Worm (Caenorhabditis elegans) whole organism, L1 larva: ENCODE results near the gene clec-51.

Experiments
- C16A3.4 ChIP-seq: fragments of 150-350 bp; optimal IDR thresholded peaks from 2 replicates; lab custom pipeline; 2014; ENCODE audit warnings: missing biosample characterization, missing genetic modification characterization
- C34B4.2 ChIP-seq: sonication (generic microtip); optimal IDR thresholded peaks from 2 replicates; lab custom pipeline; 2017; ENCODE audit warnings: mild to moderate bottlenecking, missing genetic modification characterization, missing compliant biosample characterization
- F16B12.6 ChIP-seq: fragments of 150-350 bp; optimal IDR thresholded peaks from 2 replicates; lab custom pipeline; 2014; ENCODE audit warnings: missing biosample characterization, missing genetic modification characterization
- aha-1 ChIP-seq: fragments of 150-350 bp; optimal IDR thresholded peaks from 2 replicates; lab custom pipeline; 2014; ENCODE audit warnings: missing biosample characterization, missing genetic modification characterization
- ama-1 ChIP-seq: fragments of 150-350 bp; optimal IDR thresholded peaks from 2 replicates; lab custom pipeline; 2014
- ceh-8 ChIP-seq: fragments of 200-800 bp; sonication (Bioruptor generic); optimal IDR thresholded peaks from 2 replicates; lab custom pipeline; 2018; ENCODE audit warnings: mild to moderate bottlenecking, missing genetic modification characterization, moderate library complexity, missing compliant biosample characterization
- ceh-82 ChIP-seq, 3 experiments: fragments of 150-350 bp in 1 of 3; sonication (generic microtip) in 2 of 3; optimal IDR thresholded peaks; 2 replicates each; lab custom pipeline; 2014 to 2017; ENCODE audit warnings: missing biosample characterization in 3 of 3, missing genetic modification characterization in 3 of 3
- ceh-90 ChIP-seq: sonication (generic microtip); optimal IDR thresholded peaks from 2 replicates; lab custom pipeline; 2016; ENCODE audit warnings: missing genetic modification characterization, missing compliant biosample characterization
- dsc-1 ChIP-seq: sonication (generic microtip); optimal IDR thresholded peaks from 2 replicates; lab custom pipeline; 2016; ENCODE audit warnings: mild to moderate bottlenecking, missing genetic modification characterization, missing compliant biosample characterization
- efl-1 ChIP-seq, 4 experiments: fragments of 150-350 bp; optimal IDR thresholded peaks in 3 of 4; peaks in 1 of 4; 1 replicate in 1 of 4; 2 replicates in 3 of 4; lab custom pipeline; 2014; ENCODE audit warnings: missing biosample characterization in 2 of 4, missing genetic modification characterization in 2 of 4, missing genetic modification reagents in 2 of 4
- efl-3 ChIP-seq: fragments of 200-800 bp; sonication (Bioruptor generic); optimal IDR thresholded peaks from 2 replicates; lab custom pipeline; 2018; ENCODE audit warnings: mild to moderate bottlenecking, missing genetic modification characterization, missing compliant biosample characterization
- egl-13 ChIP-seq: sonication (generic microtip); optimal IDR thresholded peaks from 2 replicates; lab custom pipeline; 2016; ENCODE audit warnings: missing genotype, missing genetic modification reagents, missing genetic modification characterization, missing compliant biosample characterization
- elt-2 ChIP-seq: sonication (generic microtip); optimal IDR thresholded peaks from 2 replicates; lab custom pipeline; 2016; ENCODE audit warnings: missing genetic modification characterization, mild to moderate bottlenecking, inconsistent platforms, missing compliant biosample characterization, missing genetic modification reagents
- elt-3 ChIP-seq, 6 experiments: fragments of 150-350 bp in 1 of 6; sonication (generic microtip); optimal IDR thresholded peaks; 2 replicates each; lab custom pipeline; 2017 to 2018; ENCODE audit warnings: missing biosample characterization in 6 of 6, missing genetic modification characterization in 6 of 6, inconsistent platforms in 1 of 6
- ets-5 ChIP-seq: fragments of 200-800 bp; sonication (Bioruptor generic); IDR thresholded peaks from 2 replicates; pipeline ENCODE4 v1.3.6; 2022; ENCODE audit warnings: missing genetic modification characterization, missing compliant biosample characterization
- fkh-4 ChIP-seq: sonication (generic microtip); optimal IDR thresholded peaks from 2 replicates; lab custom pipeline; 2016; ENCODE audit warnings: missing compliant biosample characterization, missing genetic modification characterization, borderline replicate concordance
- fkh-8 ChIP-seq: sonication (generic microtip); optimal IDR thresholded peaks from 2 replicates; lab custom pipeline; 2016; ENCODE audit warnings: mild to moderate bottlenecking, missing genetic modification characterization, missing compliant biosample characterization
- fos-1 ChIP-seq: fragments of 150-350 bp; optimal IDR thresholded peaks from 2 replicates; lab custom pipeline; 2014; ENCODE audit warnings: missing biosample characterization, missing genetic modification characterization
- hlh-17 ChIP-seq: fragments of 200-800 bp; sonication (Bioruptor generic); optimal IDR thresholded peaks from 2 replicates; lab custom pipeline; 2018; ENCODE audit warnings: missing genetic modification characterization, mild to moderate bottlenecking, missing compliant biosample characterization, moderate library complexity, borderline replicate concordance
- hlh-4 ChIP-seq: sonication (generic microtip); optimal IDR thresholded peaks from 2 replicates; lab custom pipeline; 2016; ENCODE audit warnings: mild to moderate bottlenecking, missing genetic modification characterization, missing compliant biosample characterization
- isw-1 ChIP-seq: fragments of 200-800 bp; sonication (Bioruptor generic); IDR thresholded peaks from 2 replicates; pipeline ENCODE4 v1.3.6; 2022; ENCODE audit warnings: missing genetic modification characterization, missing compliant biosample characterization
- jun-1 ChIP-seq: fragments of 150-350 bp; optimal IDR thresholded peaks from 2 replicates; lab custom pipeline; 2014; ENCODE audit warnings: missing biosample characterization, missing genetic modification reagents, missing genetic modification characterization
- lin-13 ChIP-seq: fragments of 150-350 bp; optimal IDR thresholded peaks from 2 replicates; lab custom pipeline; 2014; ENCODE audit warnings: missing biosample characterization, missing genetic modification reagents, missing genetic modification characterization
- lin-14 ChIP-seq: fragments of 200-800 bp; sonication (Bioruptor generic); optimal IDR thresholded peaks from 2 replicates; lab custom pipeline; 2018; ENCODE audit warnings: mild to moderate bottlenecking, missing genetic modification characterization, moderate library complexity, missing compliant biosample characterization
- lin-15B ChIP-seq: fragments of 150-350 bp; sonication (generic microtip); optimal IDR thresholded peaks from 3 replicates; lab custom pipeline; 2014; ENCODE audit warnings: missing biosample characterization, missing genetic modification characterization
- lin-39 ChIP-seq: fragments of 150-350 bp; optimal IDR thresholded peaks from 2 replicates; lab custom pipeline; 2014; ENCODE audit warnings: missing biosample characterization, missing genetic modification reagents, missing genetic modification characterization
- lir-3 ChIP-seq: sonication (generic microtip); optimal IDR thresholded peaks from 2 replicates; lab custom pipeline; 2016; ENCODE audit warnings: mild to moderate bottlenecking, missing genetic modification characterization, moderate library complexity, missing compliant biosample characterization; ENCODE audit not compliant: poor library complexity
- lsy-2 ChIP-seq, 2 experiments: fragments of 150-350 bp; optimal IDR thresholded peaks; 2 replicates each; lab custom pipeline; 2014; ENCODE audit warnings: missing biosample characterization in 2 of 2, missing genetic modification characterization in 2 of 2
- mab-9 ChIP-seq: fragments of 200-800 bp; sonication (Bioruptor generic); IDR thresholded peaks from 2 replicates; pipeline ENCODE4 v1.3.6; 2022; ENCODE audit warnings: missing genetic modification reagents, missing genetic modification characterization, missing compliant biosample characterization
- mdl-1 ChIP-seq, 2 experiments: fragments of 150-350 bp; optimal IDR thresholded peaks; 2 replicates each; lab custom pipeline; 2014 to 2017; ENCODE audit warnings: missing biosample characterization in 2 of 2, missing genetic modification characterization in 2 of 2, inconsistent platforms in 1 of 2
- mep-1 ChIP-seq: fragments of 150-350 bp; optimal IDR thresholded peaks from 2 replicates; lab custom pipeline; 2014; ENCODE audit warnings: missing biosample characterization, missing genetic modification characterization
- nhr-11 ChIP-seq: fragments of 150-350 bp; optimal IDR thresholded peaks from 2 replicates; lab custom pipeline; 2014; ENCODE audit warnings: missing biosample characterization, missing genetic modification characterization
- nhr-20 ChIP-seq: sonication (generic microtip); optimal IDR thresholded peaks from 2 replicates; lab custom pipeline; 2016; ENCODE audit warnings: mild to moderate bottlenecking, missing genetic modification characterization, missing compliant biosample characterization
- nhr-47 ChIP-seq: sonication (generic microtip); optimal IDR thresholded peaks from 2 replicates; lab custom pipeline; 2016; ENCODE audit warnings: mild to moderate bottlenecking, missing genetic modification characterization, moderate library complexity, missing compliant biosample characterization
- nhr-71 ChIP-seq: sonication (generic microtip); optimal IDR thresholded peaks from 2 replicates; lab custom pipeline; 2016; ENCODE audit warnings: mild to moderate bottlenecking, missing genetic modification characterization, moderate library complexity, missing compliant biosample characterization
- nhr-77 ChIP-seq: fragments of 150-350 bp; optimal IDR thresholded peaks from 2 replicates; lab custom pipeline; 2014; ENCODE audit warnings: missing biosample characterization, missing genetic modification characterization
- nhr-84 ChIP-seq: sonication (generic microtip); optimal IDR thresholded peaks from 2 replicates; lab custom pipeline; 2017; ENCODE audit warnings: missing biosample characterization, missing genetic modification characterization
- nhr-85 ChIP-seq: sonication (generic microtip); peaks from one replicate; lab custom pipeline; 2016; ENCODE audit warnings: missing genetic modification characterization, inconsistent platforms, missing compliant biosample characterization
- pax-3 ChIP-seq: fragments of 200-800 bp; sonication (Bioruptor generic); optimal IDR thresholded peaks from 2 replicates; lab custom pipeline; 2018; ENCODE audit warnings: mild to moderate bottlenecking, missing genetic modification characterization, moderate library complexity, missing compliant biosample characterization
- pqm-1 ChIP-seq: sonication (generic microtip); optimal IDR thresholded peaks from 3 replicates; lab custom pipeline; 2017; ENCODE audit warnings: missing biosample characterization, missing genetic modification characterization
- sox-4 ChIP-seq: sonication (generic microtip); optimal IDR thresholded peaks from 2 replicates; lab custom pipeline; 2016; ENCODE audit warnings: missing genetic modification characterization, missing compliant biosample characterization
- sup-37 ChIP-seq: fragments of 200-800 bp; sonication (Bioruptor generic); optimal IDR thresholded peaks from 2 replicates; lab custom pipeline; 2018; ENCODE audit warnings: mild to moderate bottlenecking, missing genetic modification characterization, missing compliant biosample characterization
- swsn-7 ChIP-seq: sonication (generic microtip); optimal IDR thresholded peaks from 2 replicates; lab custom pipeline; 2016; ENCODE audit warnings: missing genetic modification characterization, missing compliant biosample characterization
- unc-130 ChIP-seq: fragments of 150-350 bp; optimal IDR thresholded peaks from 2 replicates; lab custom pipeline; 2017; ENCODE audit warnings: missing biosample characterization, missing genetic modification characterization, inconsistent platforms
- vab-15 ChIP-seq: sonication (generic microtip); optimal IDR thresholded peaks from 2 replicates; lab custom pipeline; 2017; ENCODE audit warnings: missing genotype, mild to moderate bottlenecking, missing genetic modification characterization, missing compliant biosample characterization
- xbp-1 ChIP-seq: sonication (generic microtip); optimal IDR thresholded peaks from 2 replicates; lab custom pipeline; 2016; ENCODE audit warnings: missing genetic modification characterization, missing compliant biosample characterization
- zip-4 ChIP-seq: fragments of 200-800 bp; sonication (Bioruptor generic); optimal IDR thresholded peaks from 2 replicates; lab custom pipeline; 2018; ENCODE audit warnings: mild to moderate bottlenecking, missing genetic modification characterization, moderate library complexity, missing compliant biosample characterization
- ztf-11 ChIP-seq, 2 experiments: sonication (generic microtip); optimal IDR thresholded peaks; 2 replicates each; lab custom pipeline; 2016 to 2017; ENCODE audit warnings: missing genetic modification characterization in 2 of 2, missing biosample characterization in 1 of 2, missing compliant biosample characterization in 1 of 2

clec-51 gene

ce11 chrIV:8144341-8144740 is 19.3 kb downstream of the clec-51 start:
- TF ChIP-seq lin-39: no peak
- TF ChIP-seq dsc-1 (tag; lab: Kevin White, UChicago): peak; percentile 65

DNA sequence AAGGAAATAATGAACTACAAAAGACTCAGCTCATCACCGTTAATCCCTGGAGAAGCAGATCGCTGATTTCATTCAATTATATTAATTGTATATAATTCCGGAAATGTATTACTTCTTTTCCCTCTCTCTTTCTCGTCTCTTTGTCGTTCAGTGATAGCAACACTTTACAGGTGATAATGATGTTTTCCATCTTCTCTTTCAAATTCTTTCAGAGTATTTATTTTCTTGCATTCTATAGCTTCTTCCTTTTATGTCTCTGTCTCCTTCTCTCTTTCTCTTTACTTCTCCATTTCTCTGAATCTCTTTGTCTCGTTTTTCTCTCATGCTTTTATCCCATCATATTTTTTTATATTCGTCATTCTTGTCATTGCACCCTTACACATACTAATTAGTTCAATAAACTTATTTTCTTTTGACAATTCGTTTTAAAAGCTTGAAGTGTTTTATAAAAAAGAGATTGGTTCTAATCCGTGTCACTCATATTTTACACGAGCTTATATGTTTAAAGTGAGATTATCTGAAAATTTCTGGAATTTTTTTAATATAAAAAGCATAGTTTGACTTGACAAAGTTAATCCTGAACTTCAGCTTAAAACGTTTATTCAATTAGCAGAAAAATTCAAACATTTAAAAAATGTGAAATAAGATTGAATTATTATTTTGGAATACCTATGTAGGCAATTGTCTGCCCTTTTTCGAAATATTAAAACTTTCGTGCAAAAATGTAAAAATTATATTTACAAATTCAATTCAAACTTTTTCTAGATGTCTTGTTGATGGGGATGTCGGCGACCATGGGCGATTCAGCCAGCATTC is 20.7 kb downstream of the clec-51 start, which contains the start of gene pmk-2:
pmk-2 (plus strand) TSS at position 766 of the 816 bp plus-strand sequence.
- TF ChIP-seq egl-13 (no peak), lir-3 (tag; lab: Kevin White, UChicago) (no peak), nhr-84 (tag; lab: Kevin White, UChicago) (no peak), mep-1 (tag; lab: Kevin White, UChicago) (no peak), C34B4.2 (tag; lab: Kevin White, UChicago) (no peak), lin-15B (no peak), C16A3.4 (no peak), isw-1 (GFP tag; lab: Robert Waterston, UW) (no peak), ama-1 (no peak), aha-1 (tag; lab: Kevin White, UChicago) (no peak), elt-3 (tag; optimal IDR thresholded peaks at IDR 0.05; lab: Kevin White, UChicago) (no peak), zip-4 (GFP tag; lab: Kevin White, UChicago) (no peak), unc-130 (tag; lab: Kevin White, UChicago) (no peak), nhr-85 (tag; lab: Kevin White, UChicago) (no peak), ceh-90 (tag; lab: Kevin White, UChicago) (no peak), pqm-1 (no peak), elt-2 (tag; lab: Kevin White, UChicago) (no peak), dsc-1 (tag; lab: Kevin White, UChicago) (peak; percentile 98), mab-9 (GFP tag; lab: Robert Waterston, UW) (no peak), ceh-82 (tag; optimal IDR thresholded peaks at IDR 0.05; lab: Kevin White, UChicago) (peak in 1 of 3 experiments; percentile 5), ets-5 (GFP tag; lab: Robert Waterston, UW) (no peak), fkh-4 (tag; lab: Kevin White, UChicago) (peak; percentile 41), ceh-8 (GFP tag; lab: Kevin White, UChicago) (peak; percentile 43), fos-1 (tag; lab: Kevin White, UChicago) (peak; percentile 28), F16B12.6 (tag; lab: Kevin White, UChicago) (no peak), nhr-20 (tag; lab: Kevin White, UChicago) (peak; percentile 10), xbp-1 (no peak), sox-4 (peak; percentile 47), efl-3 (GFP tag; lab: Kevin White, UChicago) (no peak), lin-13 (GFP tag; lab: Kevin White, UChicago) (no peak), nhr-47 (tag; lab: Kevin White, UChicago) (peak; percentile 52), sup-37 (GFP tag; lab: Kevin White, UChicago) (no peak), efl-1 (optimal IDR thresholded peaks at IDR 0.05; lab: Kevin White, UChicago) (peak; percentile 21 to 24), efl-1 (GFP tag; optimal IDR thresholded peaks at IDR 0.05 in 1 of 2; lab: Kevin White, UChicago) (no peak), pax-3 (tag; lab: Kevin White, UChicago) (peak; percentile 70), swsn-7 (tag; lab: Kevin White, UChicago) (no peak), hlh-17 (GFP tag; lab: Kevin White, UChicago) (no peak), fkh-8 (peak; percentile 79), hlh-4 (tag; lab: Kevin White, UChicago) (peak; percentile 22), nhr-71 (peak; percentile 68), nhr-77 (no peak), nhr-11 (tag; lab: Kevin White, UChicago) (peak; percentile 38), vab-15 (no peak), mdl-1 (tag; optimal IDR thresholded peaks at IDR 0.05; lab: Kevin White, UChicago) (no peak), lin-14 (GFP tag; lab: Kevin White, UChicago) (peak; percentile 76), lsy-2 (tag; optimal IDR thresholded peaks at IDR 0.05; lab: Kevin White, UChicago) (peak; percentile 34 to 37), jun-1 (tag; lab: Kevin White, UChicago) (no peak), ztf-11 (tag; optimal IDR thresholded peaks at IDR 0.05; lab: Kevin White, UChicago) (no peak)
